Worm (Caenorhabditis elegans): ENCODE results near the gene rap-3.

rap-3 gene

ce11 chrIV:11210781-11211256, 33.8 kb downstream of the rap-3 start, which contains the start of gene adk-1:
adk-1 (minus strand) TSS chrIV:11210831.
- TF ChIP-seq nhr-25 (tag; optimal IDR thresholded peaks at IDR 0.05) (no peak), egl-27 (tag; optimal IDR thresholded peaks at IDR 0.05) (no peak), Y55F3AM.14 (GFP tag; optimal IDR thresholded peaks at IDR 0.05) (no peak), nhr-6 (tag; optimal IDR thresholded peaks at IDR 0.05) (no peak), dmd-4 (tag; optimal IDR thresholded peaks at IDR 0.05) (no peak), peb-1 (tag; optimal IDR thresholded peaks at IDR 0.05) (no peak), nhr-77 (tag; optimal IDR thresholded peaks at IDR 0.05) (no peak), ceh-82 (tag; optimal IDR thresholded peaks at IDR 0.05) (no peak), sem-4 (tag; optimal IDR thresholded peaks at IDR 0.05) (no peak), sma-3 (GFP tag; optimal IDR thresholded peaks at IDR 0.05) (no peak), nhr-21 (tag; optimal IDR thresholded peaks at IDR 0.05) (no peak), nhr-129 (tag; optimal IDR thresholded peaks at IDR 0.05) (no peak), sma-9 (GFP tag; optimal IDR thresholded peaks at IDR 0.05) (no peak), sma-9 (tag; optimal IDR thresholded peaks at IDR 0.05) (no peak), nhr-23 (tag; optimal IDR thresholded peaks at IDR 0.05) (no peak), nhr-237 (tag; optimal IDR thresholded peaks at IDR 0.05) (no peak), ztf-4 (tag; optimal IDR thresholded peaks at IDR 0.05) (no peak), zag-1 (tag; optimal IDR thresholded peaks at IDR 0.05) (no peak), aly-2 (tag; optimal IDR thresholded peaks at IDR 0.05) (no peak), nhr-12 (tag; optimal IDR thresholded peaks at IDR 0.05) (no peak), lsy-2 (tag; optimal IDR thresholded peaks at IDR 0.05) (no peak)

ce11 chrIV:11211547-11211946, 34.5 kb downstream of the rap-3 start:
- TF ChIP-seq crh-2 (tag; optimal IDR thresholded peaks at IDR 0.05): peak; percentile 57
- peak; percentile 89 for TF ChIP-seq elt-1 (tag; optimal IDR thresholded peaks at IDR 0.05)
- no peak for TF ChIP-seq gmeb-1 (tag; optimal IDR thresholded peaks at IDR 0.05)
- TF ChIP-seq ceh-16 (tag; optimal IDR thresholded peaks at IDR 0.05): peak; percentile 95
- peak; percentile 96 for TF ChIP-seq fos-1 (tag; optimal IDR thresholded peaks at IDR 0.05)

- no peak for TF ChIP-seq mab-5 (tag; optimal IDR thresholded peaks at IDR 0.05)
Measured at ce11 chrIV:11212978-11213377, 35.9 kb downstream of the rap-3 start.

DNA sequence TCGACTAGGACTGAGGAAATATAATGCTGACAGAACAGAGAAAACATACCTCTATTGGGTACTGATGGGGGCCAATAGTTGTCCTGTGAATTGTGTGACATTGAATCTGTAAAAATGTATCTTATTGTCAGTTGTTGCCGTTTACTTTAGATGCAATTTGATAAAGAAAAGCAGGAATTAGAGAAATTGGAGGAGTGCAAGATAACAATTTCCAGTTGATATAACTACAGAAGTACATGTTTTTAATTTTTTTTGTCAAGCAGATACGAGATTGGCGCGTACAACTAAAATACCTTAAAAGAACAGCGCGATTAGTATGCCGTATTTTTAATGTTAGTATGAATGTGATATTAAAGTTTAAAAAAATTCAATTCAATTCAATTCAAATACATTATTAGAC, 41.0 kb downstream of the rap-3 start, which contains the start of gene zip-6:
Gene zip-6, minus strand, starts transcription at position 101 of the 400 bp plus-strand sequence.
- no peak for TF ChIP-seq R02D3.7 (tag; optimal IDR thresholded peaks at IDR 0.05)
- TF ChIP-seq nhr-77 (tag; optimal IDR thresholded peaks at IDR 0.05): no peak
- TF ChIP-seq lin-39 (tag; optimal IDR thresholded peaks at IDR 0.05): no peak
- TF ChIP-seq ceh-16 (tag; optimal IDR thresholded peaks at IDR 0.05): no peak
- TF ChIP-seq nhr-21 (tag; optimal IDR thresholded peaks at IDR 0.05): no peak
- no peak for TF ChIP-seq unc-62 (GFP tag; optimal IDR thresholded peaks at IDR 0.05)
- no peak for TF ChIP-seq unc-39 (tag; optimal IDR thresholded peaks at IDR 0.05)
- TF ChIP-seq nhr-23 (tag; optimal IDR thresholded peaks at IDR 0.05): no peak
- no peak for TF ChIP-seq elt-1 (tag; optimal IDR thresholded peaks at IDR 0.05)
- no peak for TF ChIP-seq gmeb-1 (tag; optimal IDR thresholded peaks at IDR 0.05)
- TF ChIP-seq lin-13 (GFP tag; optimal IDR thresholded peaks at IDR 0.05): no peak
- no peak for TF ChIP-seq nhr-10 (tag; optimal IDR thresholded peaks at IDR 0.05)
- TF ChIP-seq fos-1 (tag; optimal IDR thresholded peaks at IDR 0.05): no peak
- no peak for TF ChIP-seq mdl-1 (tag; optimal IDR thresholded peaks at IDR 0.05)
- TF ChIP-seq ZK546.5 (tag; optimal IDR thresholded peaks at IDR 0.05): no peak
- TF ChIP-seq Y55F3AM.14 (GFP tag; optimal IDR thresholded peaks at IDR 0.05): no peak

ce11 chrIV:11223878-11224277, 46.8 kb downstream of the rap-3 start, which contains the start of gene C29F4.3:
C29F4.3 (minus strand) TSS chrIV:11223978.
- no peak for TF ChIP-seq nhr-129 (tag; optimal IDR thresholded peaks at IDR 0.05)

DNA sequence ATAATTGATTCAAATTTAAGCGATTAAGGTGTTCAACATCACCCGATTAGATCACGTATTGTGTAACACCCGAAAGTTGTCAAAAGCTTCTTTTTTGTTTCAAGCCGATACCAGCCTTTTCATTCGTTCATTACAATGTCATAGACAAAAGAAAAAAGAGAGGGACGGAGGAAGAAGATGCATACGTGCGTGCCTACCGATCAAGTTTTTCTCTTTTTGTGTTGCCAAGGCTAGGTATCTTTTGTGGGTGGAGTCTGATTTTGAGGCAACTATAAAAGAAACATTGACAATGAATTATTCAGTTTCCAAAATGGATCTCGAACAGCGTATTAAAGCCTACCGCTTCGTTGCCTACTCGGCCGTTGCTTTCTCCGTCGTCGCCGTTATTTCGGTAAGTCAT, 48.1 kb downstream of the rap-3 start, which contains the start of gene col-125:
Gene col-125, plus strand, starts transcription at position 301 of the 400 bp plus-strand sequence.
- TF ChIP-seq nhr-11 (tag; optimal IDR thresholded peaks at IDR 0.05) (no peak), blmp-1 (tag; optimal IDR thresholded peaks at IDR 0.05; ENCODE audit: insufficient read depth) (peak; percentile 22), nhr-10 (tag; optimal IDR thresholded peaks at IDR 0.05) (no peak), nhr-12 (tag; optimal IDR thresholded peaks at IDR 0.05) (no peak), ztf-11 (tag; optimal IDR thresholded peaks at IDR 0.05) (no peak), dmd-4 (tag; optimal IDR thresholded peaks at IDR 0.05) (no peak)

Data from whole organism, L2 larva.